Fruit fly (Drosophila melanogaster) whole organism, embryonic: Measurements from ENCODE around the gene SecS.

ENCODE experiments used
- BEAF-32 ChIP-seq: fragments of 200-800 bp; sonication (Bioruptor generic); optimal IDR thresholded peaks from 3 replicates; lab custom pipeline; 2017; ENCODE audit warnings: missing biosample characterization, missing genetic modification characterization, mild to moderate bottlenecking, moderate library complexity, missing genetic modification reagents
- BtbVII ChIP-seq: fragments of 200-800 bp; sonication (Bioruptor generic); optimal IDR thresholded peaks from 3 replicates; lab custom pipeline; 2017; ENCODE audit warnings: missing biosample characterization, mild to moderate bottlenecking, missing genetic modification characterization
- Bteb2 ChIP-seq: fragments of 200-800 bp; sonication (Bioruptor generic); optimal IDR thresholded peaks from 2 replicates; lab custom pipeline; 2016; ENCODE audit warnings: missing biosample characterization, missing genetic modification characterization
- CG10321 ChIP-seq: fragments of 200-800 bp; sonication (Bioruptor generic); IDR thresholded peaks from 2 replicates; pipeline ENCODE4 v1.3.6; 2022; ENCODE audit warnings: missing biosample characterization, missing genetic modification characterization
- CG11456 ChIP-seq: fragments of 200-800 bp; sonication (Bioruptor generic); IDR thresholded peaks from 3 replicates; pipeline ENCODE4 v1.3.6; 2022; ENCODE audit warnings: missing biosample characterization, missing genetic modification characterization
- CG12071 ChIP-seq: fragments of 200-800 bp; sonication (Bioruptor generic); optimal IDR thresholded peaks from 3 replicates; lab custom pipeline; 2018; ENCODE audit warnings: missing biosample characterization, mild to moderate bottlenecking, missing genetic modification characterization
- CG12299 ChIP-seq: fragments of 200-800 bp; sonication (Bioruptor generic); optimal IDR thresholded peaks from 2 replicates; lab custom pipeline; 2018; ENCODE audit warnings: missing biosample characterization, mild to moderate bottlenecking, missing genetic modification characterization
- CG1233 ChIP-seq: fragments of 200-800 bp; sonication (Bioruptor generic); optimal IDR thresholded peaks from 4 replicates; lab custom pipeline; 2018; ENCODE audit warnings: missing biosample characterization, mild to moderate bottlenecking, missing genetic modification characterization
- CG12744 ChIP-seq: fragments of 200-800 bp; sonication (Bioruptor generic); optimal IDR thresholded peaks from 2 replicates; lab custom pipeline; 2016; ENCODE audit warnings: missing biosample characterization, missing genetic modification characterization
- CG13424 ChIP-seq: fragments of 200-800 bp; sonication (Bioruptor generic); optimal IDR thresholded peaks from 2 replicates; lab custom pipeline; 2019; ENCODE audit warnings: missing biosample characterization, mild to moderate bottlenecking, missing genetic modification characterization, moderate library complexity
- CG17359 ChIP-seq: fragments of 200-800 bp; sonication (Bioruptor generic); optimal IDR thresholded peaks from 3 replicates; lab custom pipeline; 2018; ENCODE audit warnings: missing biosample characterization, mild to moderate bottlenecking, missing genetic modification characterization, moderate library complexity
- CG2712 ChIP-seq: fragments of 200-800 bp; optimal IDR thresholded peaks from 3 replicates; lab custom pipeline; 2019; ENCODE audit warnings: missing biosample characterization, mild to moderate bottlenecking, missing genetic modification characterization, moderate library complexity
- CG32772 ChIP-seq: fragments of 200-800 bp; sonication (Bioruptor generic); IDR thresholded peaks from 2 replicates; pipeline ENCODE4 v1.3.6; 2022; ENCODE audit warnings: missing biosample characterization, missing genetic modification characterization
- CG3281 ChIP-seq: fragments of 200-800 bp; sonication (Bioruptor generic); optimal IDR thresholded peaks from 3 replicates; lab custom pipeline; 2017; ENCODE audit warnings: missing biosample characterization, mild to moderate bottlenecking, missing genetic modification characterization
- CG4282 ChIP-seq: fragments of 200-800 bp; sonication (Bioruptor generic); optimal IDR thresholded peaks from 2 replicates; lab custom pipeline; 2016; ENCODE audit warnings: missing biosample characterization, missing genetic modification characterization
- CG4617 ChIP-seq: fragments of 200-800 bp; sonication (Bioruptor generic); optimal IDR thresholded peaks from 3 replicates; lab custom pipeline; 2016; ENCODE audit warnings: missing biosample characterization, missing genetic modification characterization, borderline replicate concordance
- CG5953 ChIP-seq: fragments of 200-800 bp; sonication (Bioruptor generic); IDR thresholded peaks from 2 replicates; pipeline ENCODE4 v1.3.6; 2022; ENCODE audit warnings: missing biosample characterization, missing genetic modification characterization
- CG6683 ChIP-seq: fragments of 200-800 bp; sonication (Bioruptor generic); optimal IDR thresholded peaks from 2 replicates; lab custom pipeline; 2017; ENCODE audit warnings: missing biosample characterization, mild to moderate bottlenecking, missing genetic modification characterization, missing genetic modification reagents
- CG7745 ChIP-seq: fragments of 200-800 bp; sonication (Bioruptor generic); optimal IDR thresholded peaks from 2 replicates; lab custom pipeline; 2018; ENCODE audit warnings: missing biosample characterization, mild to moderate bottlenecking, missing genetic modification characterization, moderate library complexity
- CG7928 ChIP-seq: fragments of 200-800 bp; sonication (Bioruptor generic); optimal IDR thresholded peaks from 2 replicates; lab custom pipeline; 2017; ENCODE audit warnings: missing biosample characterization, mild to moderate bottlenecking, missing genetic modification characterization
- CG8359 ChIP-seq: fragments of 200-800 bp; sonication (Bioruptor generic); optimal IDR thresholded peaks from 2 replicates; lab custom pipeline; 2017; ENCODE audit warnings: missing biosample characterization, mild to moderate bottlenecking, missing genetic modification characterization, borderline replicate concordance
- E2f1 ChIP-seq: fragments of 200-800 bp; sonication (Bioruptor generic); IDR thresholded peaks from 2 replicates; pipeline ENCODE4 v1.3.6; 2022; ENCODE audit warnings: missing biosample characterization, missing genetic modification characterization
- HLH4C ChIP-seq: fragments of 200-800 bp; sonication (Bioruptor generic); IDR thresholded peaks from 3 replicates; pipeline ENCODE4 v1.3.6; 2022; ENCODE audit warnings: missing biosample characterization, missing genetic modification characterization; ENCODE audit not compliant: partially characterized antibody
- HmgZ ChIP-seq: fragments of 200-800 bp; sonication (Bioruptor generic); optimal IDR thresholded peaks from 2 replicates; lab custom pipeline; 2018; ENCODE audit warnings: missing biosample characterization, mild to moderate bottlenecking, missing genetic modification characterization
- Hmr ChIP-seq: fragments of 200-800 bp; sonication (Bioruptor generic); optimal IDR thresholded peaks from 3 replicates; lab custom pipeline; 2017; ENCODE audit warnings: mild to moderate bottlenecking, missing biosample characterization, missing genetic modification reagents, missing genetic modification characterization
- Hr39 ChIP-seq: fragments of >200 bp; optimal IDR thresholded peaks from 2 replicates; lab custom pipeline; 2017
- Hr51 ChIP-seq, 2 experiments: fragments of 200-800 bp; sonication (Bioruptor generic); optimal IDR thresholded peaks; 2 replicates in 1 of 2; 3 replicates in 1 of 2; lab custom pipeline; 2016 to 2018; ENCODE audit warnings: missing biosample characterization in 2 of 2, missing genetic modification characterization in 2 of 2, mild to moderate bottlenecking in 1 of 2, moderate library complexity in 1 of 2
- Mrtf ChIP-seq: fragments of 200-800 bp; sonication (Bioruptor generic); IDR thresholded peaks from 3 replicates; pipeline ENCODE4 v1.3.6; 2022; ENCODE audit warnings: missing biosample characterization, missing genetic modification characterization
- Taf1 ChIP-seq: fragments of 200-800 bp; sonication (Bioruptor generic); IDR thresholded peaks from 2 replicates; pipeline ENCODE4 v1.3.6; 2022; ENCODE audit warnings: missing biosample characterization, missing genetic modification characterization
- Xrp1 ChIP-seq: fragments of 200-800 bp; sonication (Bioruptor generic); IDR thresholded peaks from 2 replicates; pipeline ENCODE4 v1.3.6; 2022; ENCODE audit warnings: missing biosample characterization, missing genetic modification characterization
- aop ChIP-seq: fragments of 200-800 bp; sonication (Bioruptor generic); IDR thresholded peaks from 2 replicates; pipeline ENCODE4 v1.3.6; 2022; ENCODE audit warnings: missing biosample characterization, missing genetic modification characterization
- chinmo ChIP-seq: fragments of 200-800 bp; sonication (Bioruptor generic); IDR thresholded peaks from 4 replicates; pipeline ENCODE4 v1.3.6; 2022; ENCODE audit warnings: missing biosample characterization, missing genetic modification characterization; ENCODE audit not compliant: partially characterized antibody
- dimm ChIP-seq: fragments of 200-800 bp; sonication (Bioruptor generic); IDR thresholded peaks from 2 replicates; pipeline ENCODE4 v1.3.6; 2022; ENCODE audit warnings: missing biosample characterization, missing genetic modification characterization
- grn ChIP-seq: fragments of 200-800 bp; sonication (Bioruptor generic); optimal IDR thresholded peaks from 3 replicates; lab custom pipeline; 2017; ENCODE audit warnings: missing biosample characterization, missing genetic modification characterization
- gro ChIP-seq: fragments of 200-800 bp; sonication (Bioruptor generic); optimal IDR thresholded peaks from 2 replicates; lab custom pipeline; 2016; ENCODE audit warnings: missing biosample characterization, missing genetic modification characterization
- gt ChIP-seq: fragments of 200-800 bp; sonication (Bioruptor generic); IDR thresholded peaks from 2 replicates; pipeline ENCODE4 v1.3.6; 2022; ENCODE audit warnings: missing biosample characterization, missing genetic modification characterization
- kay ChIP-seq: fragments of 200-800 bp; sonication (Bioruptor generic); optimal IDR thresholded peaks from 2 replicates; lab custom pipeline; 2016; ENCODE audit warnings: missing biosample characterization, missing genetic modification characterization
- knrl ChIP-seq: fragments of 200-800 bp; sonication (Bioruptor generic); IDR thresholded peaks from 3 replicates; pipeline ENCODE4 v1.3.6; 2022; ENCODE audit warnings: missing biosample characterization, missing genetic modification characterization; ENCODE audit not compliant: partially characterized antibody
- mirr ChIP-seq: fragments of 200-800 bp; sonication (Bioruptor generic); optimal IDR thresholded peaks from 3 replicates; lab custom pipeline; 2018; ENCODE audit warnings: missing biosample characterization, mild to moderate bottlenecking, missing genetic modification characterization
- nom ChIP-seq: fragments of 200-800 bp; sonication (Bioruptor generic); optimal IDR thresholded peaks from 2 replicates; lab custom pipeline; 2017; ENCODE audit warnings: missing biosample characterization, missing genetic modification characterization, mild to moderate bottlenecking, moderate library complexity, missing genetic modification reagents
- onecut ChIP-seq: fragments of 200-800 bp; sonication (Bioruptor generic); IDR thresholded peaks from 2 replicates; pipeline ENCODE4 v1.3.6; 2022; ENCODE audit warnings: missing biosample characterization, missing genetic modification characterization
- org-1 ChIP-seq: fragments of 200-800 bp; sonication (Bioruptor generic); optimal IDR thresholded peaks from 2 replicates; lab custom pipeline; 2017; ENCODE audit warnings: missing biosample characterization, missing genetic modification characterization
- otp ChIP-seq: fragments of 200-800 bp; sonication (Bioruptor generic); IDR thresholded peaks from 3 replicates; pipeline ENCODE4, ENCODE4 v1.3.6; 2022; ENCODE audit warnings: missing biosample characterization, missing genetic modification characterization
- phol ChIP-seq: fragments of 200-800 bp; sonication (Bioruptor generic); optimal IDR thresholded peaks from 3 replicates; lab custom pipeline; 2018; ENCODE audit warnings: missing biosample characterization, mild to moderate bottlenecking, missing genetic modification characterization, moderate library complexity
- psq ChIP-seq: fragments of 200-800 bp; sonication (Bioruptor generic); optimal IDR thresholded peaks from 2 replicates; lab custom pipeline; 2017; ENCODE audit warnings: missing biosample characterization, missing genetic modification characterization
- pum ChIP-seq: fragments of 200-800 bp; sonication (Bioruptor generic); optimal IDR thresholded peaks from 2 replicates; lab custom pipeline; 2016; ENCODE audit warnings: missing biosample characterization, missing genetic modification characterization
- sqz ChIP-seq: fragments of 200-800 bp; sonication (Bioruptor generic); optimal IDR thresholded peaks from 3 replicates; lab custom pipeline; 2018; ENCODE audit warnings: missing biosample characterization, mild to moderate bottlenecking, missing genetic modification characterization
- tin ChIP-seq: fragments of 200-800 bp; sonication (Bioruptor generic); optimal IDR thresholded peaks from 3 replicates; lab custom pipeline; 2016; ENCODE audit warnings: missing biosample characterization, missing genetic modification characterization
- trem ChIP-seq: fragments of 200-800 bp; optimal IDR thresholded peaks from 3 replicates; lab custom pipeline; 2019; ENCODE audit warnings: missing biosample characterization, mild to moderate bottlenecking, missing genetic modification characterization, moderate library complexity
- unc-4 ChIP-seq: fragments of 200-800 bp; sonication (Bioruptor generic); IDR thresholded peaks from 2 replicates; pipeline ENCODE4 v1.3.6; 2022; ENCODE audit warnings: missing biosample characterization, missing genetic modification characterization; ENCODE audit not compliant: partially characterized antibody
- vnd ChIP-seq: fragments of 200-800 bp; sonication (Bioruptor generic); IDR thresholded peaks from 3 replicates; pipeline ENCODE4 v1.3.6; 2022; ENCODE audit warnings: missing biosample characterization, missing genetic modification characterization; ENCODE audit not compliant: partially characterized antibody

The SecS gene

dm6 chr3R:5564775-5565190 lies 36.5 kb upstream of the SecS start, which contains the start of the genes CG14671 and CG12746 (continued):
- no peak for TF ChIP-seq Taf1 (GFP tag; lab: Robert Waterston, UW)
- TF ChIP-seq CG7928 = no peak
- TF ChIP-seq BEAF-32 (GFP tag; lab: Kevin White, UChicago) = peak; percentile 28
- TF ChIP-seq CG5953 (GFP tag; lab: Robert Waterston, UW) = no peak
- no peak for TF ChIP-seq CG6683
- TF ChIP-seq CG2712 = peak; percentile 39
- TF ChIP-seq CG7745 (tag; lab: Kevin White, UChicago) = no peak
- TF ChIP-seq sqz (GFP tag; lab: Kevin White, UChicago) = no peak
- TF ChIP-seq E2f1 (GFP tag; lab: Robert Waterston, UW) = no peak
- TF ChIP-seq CG4282 (GFP tag; lab: Kevin White, UChicago) = no peak
- no peak for TF ChIP-seq Hr51 (GFP tag; optimal IDR thresholded peaks at IDR 0.05; lab: Kevin White, UChicago)
- TF ChIP-seq CG4617 (GFP tag; lab: Kevin White, UChicago) = peak; percentile 52
- no peak for TF ChIP-seq onecut (GFP tag; lab: Robert Waterston, UW)
- TF ChIP-seq gro (GFP tag; lab: Kevin White, UChicago) = no peak
- TF ChIP-seq Hmr (GFP tag; lab: Kevin White, UChicago) = no peak
- no peak for TF ChIP-seq Xrp1
- 0 out of 3 replicates have a peak, but pooled peaks have one; percentile 7 for TF ChIP-seq otp (GFP tag; lab: Robert Waterston, UW)
- TF ChIP-seq Mrtf (GFP tag; lab: Robert Waterston, UW) = 0 out of 3 replicates have a peak, but pooled peaks have one; percentile 26
- TF ChIP-seq nom = peak; percentile 4
- TF ChIP-seq Bteb2 (GFP tag; lab: Kevin White, UChicago) = no peak
- TF ChIP-seq phol (tag; lab: Kevin White, UChicago) = peak; percentile 22
- TF ChIP-seq pum (GFP tag; lab: Kevin White, UChicago) = no peak
- TF ChIP-seq BtbVII = no peak
- no peak for TF ChIP-seq chinmo (GFP tag; lab: Robert Waterston, UW)
- TF ChIP-seq knrl = 0 out of 3 replicates have a peak, but pooled peaks have one; percentile 9
- TF ChIP-seq CG10321 (GFP tag; lab: Robert Waterston, UW) = no peak
- no peak for TF ChIP-seq dimm (GFP tag; lab: Robert Waterston, UW)
- TF ChIP-seq psq (GFP tag; lab: Kevin White, UChicago) = no peak
- no peak for TF ChIP-seq vnd (GFP tag; lab: Robert Waterston, UW)
- no peak for TF ChIP-seq CG17359 (tag; lab: Kevin White, UChicago)
- TF ChIP-seq CG3281 (GFP tag; lab: Kevin White, UChicago) = peak; percentile 99
- peak; percentile 44; the same call in 2 of the 3 replicates for TF ChIP-seq HLH4C (GFP tag; lab: Robert Waterston, UW)
- peak; percentile 22 for TF ChIP-seq mirr
- TF ChIP-seq CG8359 (GFP tag; lab: Kevin White, UChicago) = no peak
- TF ChIP-seq org-1 (GFP tag; lab: Kevin White, UChicago) = no peak
- TF ChIP-seq CG12744 (GFP tag; lab: Kevin White, UChicago) = no peak
- no peak for TF ChIP-seq Hr39
- TF ChIP-seq kay (GFP tag; lab: Kevin White, UChicago) = no peak
- peak; percentile 34 for TF ChIP-seq HmgZ (tag; lab: Kevin White, UChicago)
- no peak for TF ChIP-seq aop
- TF ChIP-seq gt (GFP tag; lab: Robert Waterston, UW) = no peak
- peak; percentile 99 for TF ChIP-seq trem (tag; lab: Kevin White, UChicago)
- TF ChIP-seq CG12299 = peak; percentile 22
- peak; percentile 44 for TF ChIP-seq grn (GFP tag; lab: Kevin White, UChicago)
- no peak for TF ChIP-seq CG13424 (tag; lab: Kevin White, UChicago)
- no peak for TF ChIP-seq CG11456 (GFP tag; lab: Robert Waterston, UW)
- TF ChIP-seq unc-4 (GFP tag; lab: Robert Waterston, UW) = 0 out of 2 replicates have a peak, but pooled peaks have one; percentile 41
- TF ChIP-seq CG32772 (GFP tag; lab: Robert Waterston, UW) = no peak
- TF ChIP-seq tin (GFP tag; lab: Kevin White, UChicago) = no peak
- TF ChIP-seq CG1233 (GFP tag; lab: Kevin White, UChicago) = no peak
- no peak for TF ChIP-seq CG12071 (GFP tag; lab: Kevin White, UChicago)
